Fruit fly (Drosophila melanogaster): ENCODE results near the gene CG43061.

Gene CG43061

DNA sequence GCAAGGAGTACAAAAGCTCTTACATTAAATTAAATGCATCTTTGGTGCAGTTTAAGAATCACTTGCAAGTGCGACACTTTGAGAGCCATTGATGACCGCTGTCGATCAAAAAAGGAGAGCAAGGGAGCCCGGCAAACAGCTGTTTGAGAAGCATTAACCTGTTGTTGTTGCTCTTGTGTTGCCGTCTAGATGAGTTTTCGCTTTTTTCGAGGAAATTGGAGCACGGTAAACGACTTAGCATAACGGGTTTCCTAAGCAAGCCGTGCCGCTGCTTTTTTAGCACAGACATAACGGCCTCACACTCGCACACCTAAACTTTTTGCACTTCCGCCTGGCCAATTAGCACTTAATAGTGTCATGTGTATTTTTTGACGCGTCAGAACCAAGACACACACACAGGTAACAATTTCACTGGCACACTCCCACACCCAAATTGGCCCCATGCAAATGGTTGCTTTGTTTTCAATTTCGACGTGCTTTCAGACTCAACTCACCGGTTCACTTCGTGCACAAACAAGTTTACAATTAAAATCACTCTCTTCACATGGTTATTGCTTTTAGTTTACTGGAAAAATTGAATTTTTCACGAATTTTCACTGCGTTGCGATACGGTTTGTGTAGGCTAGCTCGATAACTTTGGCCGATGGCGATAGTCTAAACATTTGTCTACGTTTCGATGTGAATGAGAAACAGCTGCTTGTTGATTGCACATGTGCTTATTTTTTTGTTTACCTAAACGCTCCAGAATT lies 19.1 kb upstream of the CG43061 start, which contains the start of the genes CG10903 and CG2747 (continued):
- TF ChIP-seq CG17359 (tag; optimal IDR thresholded peaks at IDR 0.05) (no peak), Poxn (GFP tag; IDR thresholded peaks at IDR 0.05) (no peak), CG17328 (GFP tag; IDR thresholded peaks at IDR 0.05) (no peak), CG31224 (GFP tag; IDR thresholded peaks at IDR 0.05) (no peak), emc (GFP tag; optimal IDR thresholded peaks at IDR 0.05) (no peak), CG4404 (GFP tag; IDR thresholded peaks at IDR 0.05) (no peak), Opbp (GFP tag; IDR thresholded peaks at IDR 0.05; ENCODE audit: partially characterized antibody) (peak; percentile 59; the same call in 1 of the 3 replicates), CG12942 (GFP tag; optimal IDR thresholded peaks at IDR 0.05) (no peak), CG14710 (tag; optimal IDR thresholded peaks at IDR 0.05) (peak; percentile 27), Hr39 (optimal IDR thresholded peaks at IDR 0.05) (no peak), prd (optimal IDR thresholded peaks at IDR 0.05) (no peak), prd (GFP tag; IDR thresholded peaks at IDR 0.05) (no peak), CG30403 (GFP tag; optimal IDR thresholded peaks at IDR 0.05) (no peak), pfk (GFP tag; optimal IDR thresholded peaks at IDR 0.05) (no peak), ash1 (GFP tag; optimal IDR thresholded peaks at IDR 0.05) (no peak), CG8765 (GFP tag; IDR thresholded peaks at IDR 0.05) (no peak), CG17568 (GFP tag; optimal IDR thresholded peaks at IDR 0.05) (no peak), run (tag; optimal IDR thresholded peaks at IDR 0.05) (no peak), CG10543 (GFP tag; optimal IDR thresholded peaks at IDR 0.05) (peak; percentile 41), zf30C (GFP tag; optimal IDR thresholded peaks at IDR 0.05) (no peak), CG12071 (GFP tag; optimal IDR thresholded peaks at IDR 0.05) (no peak), tio (GFP tag; optimal IDR thresholded peaks at IDR 0.05) (no peak), mam (GFP tag; optimal IDR thresholded peaks at IDR 0.05) (no peak), CG17612 (GFP tag; IDR thresholded peaks at IDR 0.05) (no peak), insv (GFP tag; optimal IDR thresholded peaks at IDR 0.05) (no peak), CG6683 (GFP tag; optimal IDR thresholded peaks at IDR 0.05) (no peak), CG10565 (GFP tag; optimal IDR thresholded peaks at IDR 0.05) (no peak), ems (GFP tag; optimal IDR thresholded peaks at IDR 0.05) (no peak), CG4328 (GFP tag; optimal IDR thresholded peaks at IDR 0.05) (no peak), Scr (GFP tag; IDR thresholded peaks at IDR 0.05; ENCODE audit: partially characterized antibody) (peak; percentile 74), nau (GFP tag; optimal IDR thresholded peaks at IDR 0.05) (peak; percentile 28), p53 (GFP tag; optimal IDR thresholded peaks at IDR 0.05) (peak; percentile 36), Kr (GFP tag; optimal IDR thresholded peaks at IDR 0.05) (no peak), oc (tag; optimal IDR thresholded peaks at IDR 0.05) (no peak), CG33213 (GFP tag; optimal IDR thresholded peaks at IDR 0.05) (no peak), CG17385 (GFP tag; optimal IDR thresholded peaks at IDR 0.05) (no peak), Gsc (GFP tag; IDR thresholded peaks at IDR 0.05) (no peak), CG6791 (GFP tag; IDR thresholded peaks at IDR 0.05; ENCODE audit: partially characterized antibody) (peak; percentile 68; the same call in 2 of the 3 replicates), amos (GFP tag; IDR thresholded peaks at IDR 0.05; ENCODE audit: partially characterized antibody) (peak; percentile 75), nerfin-2 (GFP tag; IDR thresholded peaks at IDR 0.05; ENCODE audit: partially characterized antibody) (peak; percentile 16; the same call in 1 of the 2 replicates), Hey (tag; optimal IDR thresholded peaks at IDR 0.05) (no peak), CG7987 (GFP tag; optimal IDR thresholded peaks at IDR 0.05) (peak; percentile 42), dan (GFP tag; IDR thresholded peaks at IDR 0.05) (no peak), CG10462 (GFP tag; optimal IDR thresholded peaks at IDR 0.05) (no peak), CG13123 (GFP tag; optimal IDR thresholded peaks at IDR 0.05) (no peak), CG7928 (GFP tag; optimal IDR thresholded peaks at IDR 0.05) (no peak), CG3995 (GFP tag; optimal IDR thresholded peaks at IDR 0.05) (peak; percentile 45), CG14667 (GFP tag; IDR thresholded peaks at IDR 0.05) (no peak), CG1832 (GFP tag; optimal IDR thresholded peaks at IDR 0.05) (no peak), bigmax (GFP tag; optimal IDR thresholded peaks at IDR 0.05) (no peak)

Measured in whole organism, embryonic.